Comparison of ENCODE assay signal across 6 fruit fly cellular contexts in the genomic region with DNA sequence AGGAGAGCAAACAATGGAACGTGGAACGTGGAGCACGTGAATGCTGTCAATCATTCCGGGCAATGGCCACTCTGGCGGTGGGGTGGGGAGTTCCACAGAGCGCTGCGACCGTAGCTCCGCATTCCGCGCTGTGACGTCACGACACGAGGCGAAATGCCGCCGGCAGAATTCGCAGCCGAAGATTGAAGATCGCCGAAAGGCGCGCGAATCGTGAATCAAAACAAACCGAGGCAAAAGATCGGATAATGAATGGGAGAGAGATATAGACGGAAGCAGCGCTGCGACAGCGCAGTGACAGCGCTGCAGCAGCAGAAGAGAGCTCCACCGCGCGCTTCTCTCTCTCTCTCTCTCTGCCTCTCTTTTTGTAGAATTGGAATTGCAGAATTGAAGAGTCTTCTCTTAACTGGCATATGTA.
TF ChIP-seq lines count a peak whose summit lies in the region.

No protein-coding gene starts in this region.

- no peak for TF ChIP-seq CTCF in whole organism, embryonic (GFP tag; optimal IDR thresholded peaks at IDR 0.05; lab: Kevin White, UChicago)

TF ChIP-seq in whole organism, 6 proteins besides CTCF, POLR2A, EP300 and RAD21:
- TF ChIP-seq Dll (optimal IDR thresholded peaks at IDR 0.05; lab: Kevin White, UChicago), result peak; percentile 62
- no peak for TF ChIP-seq usp (GFP tag; optimal IDR thresholded peaks at IDR 0.05; lab: Kevin White, UChicago)

TF ChIP-seq in whole organism, adult, 20 proteins besides CTCF, POLR2A, EP300 and RAD21:
- TF ChIP-seq cnc (optimal IDR thresholded peaks at IDR 0.05; lab: Kevin White, UChicago) (no peak), ovo (GFP tag; optimal IDR thresholded peaks at IDR 0.05; lab: Kevin White, UChicago) (no peak), CG7045 (GFP tag; optimal IDR thresholded peaks at IDR 0.05; lab: Kevin White, UChicago) (no peak), Mnt (GFP tag; optimal IDR thresholded peaks at IDR 0.05; lab: Kevin White, UChicago) (peak; percentile 8), CG11617 (GFP tag; optimal IDR thresholded peaks at IDR 0.05; lab: Kevin White, UChicago) (no peak), CG12768 (GFP tag; optimal IDR thresholded peaks at IDR 0.05; lab: Kevin White, UChicago) (no peak), kay (GFP tag; lab: Kevin White, UChicago; ENCODE audit: borderline replicate concordance) (no peak), CG5204 (GFP tag; optimal IDR thresholded peaks at IDR 0.05; lab: Kevin White, UChicago) (no peak), CG14711 (tag; optimal IDR thresholded peaks at IDR 0.05; lab: Kevin White, UChicago) (no peak), bab1 (GFP tag; optimal IDR thresholded peaks at IDR 0.05; lab: Kevin White, UChicago) (peak; percentile 1)

TF ChIP-seq in whole organism, embryonic, 481 proteins besides CTCF, POLR2A, EP300 and RAD21 (continues in another document):
- TF ChIP-seq CkIIα-i1 (GFP tag; IDR thresholded peaks at IDR 0.05; lab: Robert Waterston, UW) (no peak), Bgb (GFP tag; IDR thresholded peaks at IDR 0.05; lab: Robert Waterston, UW; ENCODE audit: partially characterized antibody) (peak; percentile 18; the same call in 1 of the 2 replicates), fd3F (GFP tag; optimal IDR thresholded peaks at IDR 0.05; lab: Kevin White, UChicago) (no peak), zen (tag; optimal IDR thresholded peaks at IDR 0.05; lab: Kevin White, UChicago) (no peak), sens (GFP tag; lab: Kevin White, UChicago) (peak; percentile 12), twi (tag; optimal IDR thresholded peaks at IDR 0.05; lab: Kevin White, UChicago) (no peak), CG15514 (GFP tag; optimal IDR thresholded peaks at IDR 0.05; lab: Kevin White, UChicago) (no peak), Nf-YB (GFP tag; optimal IDR thresholded peaks at IDR 0.05; lab: Kevin White, UChicago) (no peak), Xrp1 (GFP tag; IDR thresholded peaks at IDR 0.05; lab: Robert Waterston, UW) (no peak), tap (tag; optimal IDR thresholded peaks at IDR 0.05; lab: Kevin White, UChicago) (no peak), CG34224 (GFP tag; IDR thresholded peaks at IDR 0.05; lab: Robert Waterston, UW; ENCODE audit: partially characterized antibody) (peak; percentile 58; the same call in 1 of the 3 replicates), CG12155 (GFP tag; optimal IDR thresholded peaks at IDR 0.05; lab: Kevin White, UChicago) (no peak), Scr (GFP tag; IDR thresholded peaks at IDR 0.05; lab: Robert Waterston, UW; ENCODE audit: partially characterized antibody) (no peak), crol (GFP tag; IDR thresholded peaks at IDR 0.05; lab: Robert Waterston, UW) (peak; percentile 82), hbn (GFP tag; IDR thresholded peaks at IDR 0.05; lab: Robert Waterston, UW; ENCODE audit: partially characterized antibody) (peak; percentile 46; the same call in 1 of the 2 replicates), Jarid2 (GFP tag; optimal IDR thresholded peaks at IDR 0.05; lab: Kevin White, UChicago) (peak; percentile 21), CG9215 (GFP tag; IDR thresholded peaks at IDR 0.05; lab: Robert Waterston, UW) (no peak), CG8478 (optimal IDR thresholded peaks at IDR 0.05; lab: Kevin White, UChicago) (no peak)

TF ChIP-seq in whole organism, prepupa, 60 proteins besides CTCF, POLR2A, EP300 and RAD21:
- TF ChIP-seq CG3032 (tag; optimal IDR thresholded peaks at IDR 0.05; lab: Kevin White, UChicago) (no peak), CG6854 (GFP tag; optimal IDR thresholded peaks at IDR 0.05; lab: Kevin White, UChicago) (peak; percentile 21), CG8632 (GFP tag; optimal IDR thresholded peaks at IDR 0.05; lab: Kevin White, UChicago) (no peak), Sox14 (GFP tag; optimal IDR thresholded peaks at IDR 0.05; lab: Kevin White, UChicago) (peak; percentile 11), dac (GFP tag; optimal IDR thresholded peaks at IDR 0.05; lab: Kevin White, UChicago) (no peak), svp (GFP tag; lab: Kevin White, UChicago) (peak; percentile 68), CG15336 (GFP tag; IDR thresholded peaks at IDR 0.05; lab: Robert Waterston, UW) (peak; percentile 16; the same call in 1 of the 2 replicates), Lpt (GFP tag; optimal IDR thresholded peaks at IDR 0.05; lab: Kevin White, UChicago) (no peak), dsx (GFP tag; optimal IDR thresholded peaks at IDR 0.05; lab: Kevin White, UChicago; ENCODE audit: poor library complexity, severe bottlenecking) (peak; percentile 28), CG6163 (GFP tag; IDR thresholded peaks at IDR 0.05; lab: Robert Waterston, UW) (peak; percentile 75; the same call in 2 of the 3 replicates), Eip78C (GFP tag; lab: Kevin White, UChicago) (peak; percentile 71), Ets21C (GFP tag; optimal IDR thresholded peaks at IDR 0.05; lab: Kevin White, UChicago) (no peak), vri (GFP tag; optimal IDR thresholded peaks at IDR 0.05; lab: Kevin White, UChicago) (peak; percentile 18), fkh (GFP tag; optimal IDR thresholded peaks at IDR 0.05; lab: Kevin White, UChicago) (peak; percentile 43), CG1621 (tag; optimal IDR thresholded peaks at IDR 0.05; lab: Kevin White, UChicago) (peak; percentile 63), CG3919 (GFP tag; optimal IDR thresholded peaks at IDR 0.05; lab: Kevin White, UChicago) (peak; percentile 12)

TF ChIP-seq in whole organism, pupa, 21 proteins besides CTCF, POLR2A, EP300 and RAD21:
- TF ChIP-seq CG8159 (tag; optimal IDR thresholded peaks at IDR 0.05; lab: Kevin White, UChicago) (no peak), Snoo (tag; optimal IDR thresholded peaks at IDR 0.05; lab: Kevin White, UChicago) (no peak), CG12605 (GFP tag; IDR thresholded peaks at IDR 0.05; lab: Robert Waterston, UW) (0 out of 2 replicates have a peak, but pooled peaks have one; percentile 23), CG13204 (GFP tag; optimal IDR thresholded peaks at IDR 0.05; lab: Kevin White, UChicago) (peak; percentile 72), CG15710 (tag; optimal IDR thresholded peaks at IDR 0.05; lab: Kevin White, UChicago) (no peak), EcR (GFP tag; optimal IDR thresholded peaks at IDR 0.05; lab: Kevin White, UChicago) (peak; percentile 83)
TF ChIP-seq in whole organism, pupa: peak in this region for 3.

TF ChIP-seq in whole organism, wandering third instar larva, 38 proteins besides CTCF, POLR2A, EP300 and RAD21:
- TF ChIP-seq woc (GFP tag; optimal IDR thresholded peaks at IDR 0.05; lab: Kevin White, UChicago) (no peak), Vsx2 (GFP tag; optimal IDR thresholded peaks at IDR 0.05; lab: Kevin White, UChicago; ENCODE audit: partially characterized antibody) (peak; percentile 60), Sp1 (GFP tag; optimal IDR thresholded peaks at IDR 0.05; lab: Kevin White, UChicago) (no peak), dl (GFP tag; optimal IDR thresholded peaks at IDR 0.05; lab: Kevin White, UChicago; ENCODE audit: insufficient read depth in 1 of 2, partially characterized antibody in 2 of 2) (peak; percentile 82 to 89), foxo (GFP tag; optimal IDR thresholded peaks at IDR 0.05; lab: Kevin White, UChicago) (no peak), HLH106 (tag; optimal IDR thresholded peaks at IDR 0.05; lab: Kevin White, UChicago) (no peak), N (GFP tag; optimal IDR thresholded peaks at IDR 0.05; lab: Kevin White, UChicago) (no peak), lola (GFP tag; optimal IDR thresholded peaks at IDR 0.05; lab: Kevin White, UChicago) (no peak), Dif (GFP tag; optimal IDR thresholded peaks at IDR 0.05; lab: Kevin White, UChicago; ENCODE audit: partially characterized antibody) (peak; percentile 89), psq (GFP tag; optimal IDR thresholded peaks at IDR 0.05; lab: Kevin White, UChicago) (peak; percentile 82)
